Fruit fly (Drosophila melanogaster) whole organism, prepupa: ENCODE data around the gene Oseg1.
A peak's percentile ranks its signal among the peaks of the same experiment; 100 is the strongest.

Experiments
- Blimp-1 ChIP-seq: fragments of 200-800 bp; sonication (Bioruptor generic); optimal IDR thresholded peaks from 3 replicates; lab custom pipeline; 2017; ENCODE audit warnings: missing biosample characterization, missing genetic modification characterization, mild to moderate bottlenecking, moderate library complexity, missing genetic modification reagents
- CG10631 ChIP-seq: fragments of 200-800 bp; sonication (Bioruptor generic); optimal IDR thresholded peaks from 2 replicates; lab custom pipeline; 2016; ENCODE audit warnings: missing biosample characterization, missing genetic modification characterization
- CG10669 ChIP-seq: fragments of 200-800 bp; sonication (Bioruptor generic); optimal IDR thresholded peaks from 3 replicates; lab custom pipeline; 2018; ENCODE audit warnings: missing biosample characterization, mild to moderate bottlenecking, missing genetic modification characterization, moderate library complexity
- CG11294 ChIP-seq: fragments of 200-800 bp; sonication (Bioruptor generic); IDR thresholded peaks from 2 replicates; pipeline ENCODE4 v1.3.6; 2022; ENCODE audit warnings: missing biosample characterization, missing genetic modification characterization
- CG11762 ChIP-seq: fragments of 200-800 bp; sonication (Bioruptor generic); optimal IDR thresholded peaks from 3 replicates; lab custom pipeline; 2016; ENCODE audit warnings: missing biosample characterization, missing genetic modification characterization; ENCODE audit not compliant: insufficient read depth
- CG11902 ChIP-seq: fragments of 200-800 bp; sonication (Bioruptor generic); optimal IDR thresholded peaks from 3 replicates; lab custom pipeline; 2016; ENCODE audit warnings: missing biosample characterization, missing genetic modification characterization
- CG15336 ChIP-seq: fragments of 200-800 bp; sonication (Bioruptor generic); IDR thresholded peaks from 2 replicates; pipeline ENCODE4 v1.3.6; 2022; ENCODE audit warnings: missing biosample characterization, missing genetic modification characterization
- CG1621 ChIP-seq: fragments of 200-800 bp; sonication (Bioruptor generic); optimal IDR thresholded peaks from 3 replicates; lab custom pipeline; 2018; ENCODE audit warnings: missing biosample characterization, mild to moderate bottlenecking, missing genetic modification characterization
- CG16779 ChIP-seq: fragments of 200-800 bp; sonication (Bioruptor generic); optimal IDR thresholded peaks from 3 replicates; lab custom pipeline; 2017; ENCODE audit warnings: missing biosample characterization, mild to moderate bottlenecking, missing genetic modification characterization
- CG3032 ChIP-seq: fragments of 200-800 bp; optimal IDR thresholded peaks from 2 replicates; lab custom pipeline; 2019; ENCODE audit warnings: missing biosample characterization, mild to moderate bottlenecking, missing genetic modification characterization, moderate library complexity
- CG34406 ChIP-seq: fragments of 200-800 bp; sonication (Bioruptor generic); optimal IDR thresholded peaks from 3 replicates; lab custom pipeline; 2016; ENCODE audit warnings: missing biosample characterization, missing genetic modification characterization
- CG3919 ChIP-seq: fragments of 200-800 bp; sonication (Bioruptor generic); optimal IDR thresholded peaks from 3 replicates; lab custom pipeline; 2016; ENCODE audit warnings: missing biosample characterization, missing genetic modification characterization
- CG6163 ChIP-seq: fragments of 200-800 bp; sonication (Bioruptor generic); IDR thresholded peaks from 3 replicates; pipeline ENCODE4 v1.3.6; 2022; ENCODE audit warnings: missing biosample characterization, missing genetic modification characterization
- CG6276 ChIP-seq: fragments of 200-800 bp; sonication (Bioruptor generic); optimal IDR thresholded peaks from 2 replicates; lab custom pipeline; 2017; ENCODE audit warnings: missing biosample characterization, mild to moderate bottlenecking, missing genetic modification characterization
- CG6792 ChIP-seq: fragments of 200-800 bp; sonication (Bioruptor generic); optimal IDR thresholded peaks from 3 replicates; lab custom pipeline; 2016; ENCODE audit warnings: missing biosample characterization, missing genetic modification characterization
- CG6808 ChIP-seq: fragments of 200-800 bp; sonication (Bioruptor generic); optimal IDR thresholded peaks from 3 replicates; lab custom pipeline; 2017; ENCODE audit warnings: missing biosample characterization, missing genetic modification characterization, mild to moderate bottlenecking, moderate library complexity, missing genetic modification reagents
- CG7368 ChIP-seq: fragments of 200-800 bp; sonication (Bioruptor generic); optimal IDR thresholded peaks from 3 replicates; lab custom pipeline; 2016; ENCODE audit warnings: missing biosample characterization, missing genetic modification characterization
- CG8119 ChIP-seq: fragments of 200-800 bp; sonication (Bioruptor generic); IDR thresholded peaks from 3 replicates; pipeline ENCODE4 v1.3.6; 2022; ENCODE audit warnings: missing biosample characterization, missing genetic modification characterization
- CG8632 ChIP-seq: fragments of 200-800 bp; sonication (Bioruptor generic); optimal IDR thresholded peaks from 3 replicates; lab custom pipeline; 2016; ENCODE audit warnings: missing biosample characterization, missing genetic modification characterization
- CG9139 ChIP-seq: fragments of 200-800 bp; sonication (Bioruptor generic); optimal IDR thresholded peaks from 3 replicates; lab custom pipeline; 2017; ENCODE audit warnings: missing biosample characterization, mild to moderate bottlenecking, missing genetic modification characterization
- Eip75B ChIP-seq: fragments of 200-800 bp; sonication (Bioruptor generic); optimal IDR thresholded peaks from 3 replicates; lab custom pipeline; 2016; ENCODE audit warnings: missing biosample characterization, missing genetic modification characterization
- Ets21C ChIP-seq: fragments of 200-800 bp; sonication (Bioruptor generic); optimal IDR thresholded peaks from 3 replicates; lab custom pipeline; 2016; ENCODE audit warnings: missing biosample characterization, missing genetic modification characterization
- Gug ChIP-seq: fragments of 200-800 bp; sonication (Bioruptor generic); IDR thresholded peaks from 2 replicates; pipeline ENCODE4 v1.3.6; 2022; ENCODE audit warnings: missing biosample characterization, missing genetic modification characterization
- Hr38 ChIP-seq: sonication (Bioruptor generic); optimal IDR thresholded peaks from 2 replicates; lab custom pipeline; 2016; ENCODE audit warnings: missing biosample characterization, missing genetic modification characterization
- Hr39 ChIP-seq: fragments of 200-800 bp; sonication (Bioruptor generic); optimal IDR thresholded peaks from 2 replicates; lab custom pipeline; 2016; ENCODE audit warnings: missing biosample characterization, missing genetic modification characterization
- Lpt ChIP-seq: fragments of 200-800 bp; sonication (Bioruptor generic); optimal IDR thresholded peaks from 3 replicates; lab custom pipeline; 2016; ENCODE audit warnings: missing biosample characterization, missing genetic modification characterization
- Met ChIP-seq: fragments of 200-800 bp; sonication (Bioruptor generic); optimal IDR thresholded peaks from 3 replicates; lab custom pipeline; 2016; ENCODE audit warnings: missing biosample characterization, missing genetic modification characterization
- OdsH ChIP-seq: fragments of 200-800 bp; sonication (Bioruptor generic); optimal IDR thresholded peaks from 3 replicates; lab custom pipeline; 2016; ENCODE audit warnings: missing biosample characterization, missing genetic modification characterization
- Smox ChIP-seq: fragments of 200-800 bp; sonication (Bioruptor generic); optimal IDR thresholded peaks from 3 replicates; lab custom pipeline; 2016; ENCODE audit warnings: missing biosample characterization, missing genetic modification characterization
- Sox14 ChIP-seq: fragments of 200-800 bp; sonication (Bioruptor generic); optimal IDR thresholded peaks from 3 replicates; lab custom pipeline; 2016; ENCODE audit warnings: missing biosample characterization, missing genetic modification characterization
- Sox15 ChIP-seq: fragments of 200-800 bp; sonication (Bioruptor generic); optimal IDR thresholded peaks from 3 replicates; lab custom pipeline; 2016; ENCODE audit warnings: missing biosample characterization, missing genetic modification characterization
- dsx ChIP-seq: fragments of 200-800 bp; optimal IDR thresholded peaks from 3 replicates; lab custom pipeline; 2019; ENCODE audit warnings: missing biosample characterization, mild to moderate bottlenecking, missing genetic modification characterization, moderate library complexity; ENCODE audit not compliant: poor library complexity, severe bottlenecking
- eg ChIP-seq: fragments of 200-800 bp; sonication (Bioruptor generic); IDR thresholded peaks from 3 replicates; pipeline ENCODE4 v1.3.6; 2022; ENCODE audit warnings: missing biosample characterization, missing genetic modification characterization
- fd59A ChIP-seq: fragments of 200-800 bp; sonication (Bioruptor generic); optimal IDR thresholded peaks from 2 replicates; lab custom pipeline; 2017; ENCODE audit warnings: missing biosample characterization, mild to moderate bottlenecking, missing genetic modification characterization, missing genetic modification reagents
- fkh ChIP-seq: fragments of 200-800 bp; sonication (Bioruptor generic); optimal IDR thresholded peaks from 3 replicates; lab custom pipeline; 2017; ENCODE audit warnings: missing biosample characterization, mild to moderate bottlenecking, missing genetic modification characterization, moderate library complexity
- lz ChIP-seq: fragments of 200-800 bp; sonication (Bioruptor generic); optimal IDR thresholded peaks from 3 replicates; lab custom pipeline; 2016; ENCODE audit warnings: missing biosample characterization, missing genetic modification characterization
- pdm3 ChIP-seq: fragments of 200-800 bp; sonication (Bioruptor generic); optimal IDR thresholded peaks from 3 replicates; lab custom pipeline; 2016; ENCODE audit warnings: missing biosample characterization, missing genetic modification characterization
- salr ChIP-seq, 2 experiments: fragments of 200-800 bp; sonication (Bioruptor generic); optimal IDR thresholded peaks; 3 replicates each; lab custom pipeline; 2016 to 2018; ENCODE audit warnings: missing biosample characterization in 2 of 2, missing genetic modification characterization in 2 of 2, mild to moderate bottlenecking in 1 of 2
- spab ChIP-seq: fragments of 200-800 bp; sonication (Bioruptor generic); optimal IDR thresholded peaks from 2 replicates; lab custom pipeline; 2017; ENCODE audit warnings: missing biosample characterization, mild to moderate bottlenecking, missing genetic modification characterization, missing genetic modification reagents
- ss ChIP-seq, 2 experiments: fragments of 200-800 bp; sonication (Bioruptor generic); optimal IDR thresholded peaks; 2 replicates in 1 of 2; 3 replicates in 1 of 2; lab custom pipeline; 2017 to 2018; ENCODE audit warnings: mild to moderate bottlenecking in 2 of 2, missing biosample characterization in 2 of 2, missing genetic modification characterization in 2 of 2, moderate library complexity in 1 of 2
- svp ChIP-seq: fragments of 200-800 bp; sonication (Bioruptor generic); peaks from one replicate; lab custom pipeline; 2016; ENCODE audit warnings: missing biosample characterization, missing genetic modification characterization
- topi ChIP-seq: fragments of 200-800 bp; sonication (Bioruptor generic); optimal IDR thresholded peaks from 3 replicates; lab custom pipeline; 2016; ENCODE audit warnings: missing biosample characterization, missing genetic modification characterization

The Oseg1 gene

dm6 chr3L:8421808-8422586 lies 9.4 kb upstream of the Oseg1 start, which contains the start of gene CG32354 (continued):
- TF ChIP-seq dsx (peak; percentile 15), CG9139 (GFP tag; lab: Kevin White, UChicago) (peak; percentile 10), pdm3 (GFP tag; lab: Kevin White, UChicago) (no peak), CG10631 (peak; percentile 27), CG11294 (GFP tag; lab: Robert Waterston, UW) (no peak), CG34406 (peak; percentile 16)
- TF ChIP-seq, all 60 proteins: peak for 31

dm6 chr3L:8421361-8421760 lies 8.7 kb upstream of the Oseg1 start:
- TF ChIP-seq svp (GFP tag; lab: Kevin White, UChicago) (peak; percentile 88), Hr38 (GFP tag; lab: Kevin White, UChicago) (no peak), Sox15 (GFP tag; lab: Kevin White, UChicago) (no peak), CG6163 (GFP tag; lab: Robert Waterston, UW) (no peak), topi (no peak), Hr39 (GFP tag; lab: Kevin White, UChicago) (no peak), CG7368 (GFP tag; lab: Kevin White, UChicago) (no peak), Blimp-1 (GFP tag; lab: Kevin White, UChicago) (no peak)
- TF ChIP-seq, all 60 proteins: peak for 1

- TF ChIP-seq eg (peak; percentile 23; the same call in 1 of the 3 replicates), CG10669 (no peak), ss (GFP tag; optimal IDR thresholded peaks at IDR 0.05; lab: Kevin White, UChicago) (peak in 1 of 2 experiments; percentile 16), Sox14 (GFP tag; lab: Kevin White, UChicago) (no peak), CG11902 (GFP tag; lab: Kevin White, UChicago) (no peak), CG6792 (GFP tag; lab: Kevin White, UChicago) (no peak), fkh (no peak), CG15336 (GFP tag; lab: Robert Waterston, UW) (0 out of 2 replicates have a peak, but pooled peaks have one; percentile 10), CG7368 (GFP tag; lab: Kevin White, UChicago) (no peak)
Measured at dm6 chr3L:8419622-8420176, 7.1 kb upstream of the Oseg1 start.

- peak; percentile 69 for TF ChIP-seq CG11762 (GFP tag; lab: Kevin White, UChicago)
- TF ChIP-seq CG3919 (GFP tag; lab: Kevin White, UChicago) = peak; percentile 82
- peak; percentile 88 for TF ChIP-seq Lpt
- peak; percentile 55 for TF ChIP-seq dsx
- no peak for TF ChIP-seq Ets21C (GFP tag; lab: Kevin White, UChicago)
- peak; percentile 53 for TF ChIP-seq CG6792 (GFP tag; lab: Kevin White, UChicago)
- peak; percentile 93 for TF ChIP-seq CG8119 (GFP tag; lab: Robert Waterston, UW)
- peak; percentile 43 to 72 for TF ChIP-seq salr (GFP tag; optimal IDR thresholded peaks at IDR 0.05; lab: Kevin White, UChicago)
- TF ChIP-seq CG9139 (GFP tag; lab: Kevin White, UChicago) = peak; percentile 36
- no peak for TF ChIP-seq Met (GFP tag; lab: Kevin White, UChicago)
- TF ChIP-seq CG8632 (GFP tag; lab: Kevin White, UChicago) = peak; percentile 41
- peak; percentile 84 for TF ChIP-seq CG11294 (GFP tag; lab: Robert Waterston, UW)
- peak; percentile 57 for TF ChIP-seq spab
- TF ChIP-seq Gug (GFP tag; lab: Robert Waterston, UW) = peak; percentile 97
- TF ChIP-seq CG34406 = peak; percentile 49
- no peak for TF ChIP-seq CG6808 (GFP tag; lab: Kevin White, UChicago)
- TF ChIP-seq eg = peak; percentile 95
- no peak for TF ChIP-seq Smox
- no peak for TF ChIP-seq CG7368 (GFP tag; lab: Kevin White, UChicago)
- peak; percentile 60 for TF ChIP-seq CG16779 (tag; lab: Kevin White, UChicago)
- peak; percentile 64 for TF ChIP-seq lz (GFP tag; lab: Kevin White, UChicago)
- peak; percentile 79 for TF ChIP-seq Eip75B (GFP tag; lab: Kevin White, UChicago)
- peak; percentile 82 for TF ChIP-seq Sox14 (GFP tag; lab: Kevin White, UChicago)
- peak; percentile 63 for TF ChIP-seq CG3032
- TF ChIP-seq CG11902 (GFP tag; lab: Kevin White, UChicago) = no peak
- TF ChIP-seq OdsH (GFP tag; lab: Kevin White, UChicago) = peak; percentile 82
- peak; percentile 55 for TF ChIP-seq fd59A (GFP tag; lab: Kevin White, UChicago)
- peak; percentile 28 for TF ChIP-seq Sox15 (GFP tag; lab: Kevin White, UChicago)
- TF ChIP-seq CG6276 = peak; percentile 89
- peak; percentile 61 for TF ChIP-seq CG1621
- no peak for TF ChIP-seq Blimp-1 (GFP tag; lab: Kevin White, UChicago)
- TF ChIP-seq CG10631 = peak; percentile 81
Measured at dm6 chr3L:8418984-8419383, 6.4 kb upstream of the Oseg1 start.
